Worm (Caenorhabditis elegans): ENCODE measurements around the gene math-26.

DNA sequence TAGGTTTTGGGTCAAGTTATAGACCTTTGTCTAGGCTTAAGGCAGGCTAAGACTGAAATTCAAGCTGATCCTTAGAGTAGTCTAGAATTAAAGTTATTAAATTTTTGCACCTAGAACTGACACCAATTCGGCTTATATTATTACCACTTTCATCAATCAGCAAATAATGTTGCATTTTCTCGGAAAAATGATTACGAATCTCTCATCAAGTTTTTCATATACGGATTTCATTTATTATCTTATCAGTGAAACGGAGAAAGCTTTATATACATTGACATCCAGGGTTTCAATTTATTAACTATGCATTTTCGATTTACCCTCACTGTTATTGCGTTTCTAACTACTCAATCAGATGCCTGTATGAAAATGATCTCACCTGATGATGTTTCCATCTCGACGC is 30.2 kb upstream of the math-26 start, which contains the start of gene K07G6.1:
- TF ChIP-seq mab-5 (tag; optimal IDR thresholded peaks at IDR 0.05) (no peak), unc-39 (tag; optimal IDR thresholded peaks at IDR 0.05) (no peak), ztf-11 (tag; optimal IDR thresholded peaks at IDR 0.05) (no peak)
